Worm (Caenorhabditis elegans): ENCODE results near the gene ets-5.

Gene ets-5

ce11 chrX:5100738-5101379 is 16.5 kb upstream of the ets-5 start, which contains the start of gene vit-2 (continued):
- TF ChIP-seq bed-1 (GFP tag; IDR thresholded peaks at IDR 0.05), result 0 out of 2 replicates have a peak, but pooled peaks have one; percentile 53
- no peak for TF ChIP-seq ceh-58 (GFP tag; IDR thresholded peaks at IDR 0.05)
- TF ChIP-seq nhr-90 (tag; optimal IDR thresholded peaks at IDR 0.05), result peak; percentile 70
- peak; percentile 45 for TF ChIP-seq atf-7 (tag; optimal IDR thresholded peaks at IDR 0.05)
- TF ChIP-seq madf-6 (GFP tag; IDR thresholded peaks at IDR 0.05), result peak; percentile 30; the same call in 1 of the 2 replicates
- TF ChIP-seq hsf-1 (GFP tag; IDR thresholded peaks at IDR 0.05), result no peak
- peak; percentile 74; the same call in 1 of the 2 replicates for TF ChIP-seq let-526 (GFP tag; IDR thresholded peaks at IDR 0.05)
- TF ChIP-seq ekl-4 (GFP tag; IDR thresholded peaks at IDR 0.05), result peak; percentile 54; the same call in 1 of the 2 replicates
- TF ChIP-seq Y53G8AR.9 (GFP tag; conservative IDR thresholded peaks at IDR 0.05), result peak; percentile 85; the same call in 1 of the 2 replicates
- TF ChIP-seq hlh-26 (GFP tag; conservative IDR thresholded peaks at IDR 0.05), result no peak
- no peak for TF ChIP-seq snpc-4 (GFP tag; optimal IDR thresholded peaks at IDR 0.05)
- TF ChIP-seq snpc-4 (tag; optimal IDR thresholded peaks at IDR 0.05), result peak in 1 of 4 experiments; percentile 16
- no peak for TF ChIP-seq B0019.2 (GFP tag; conservative IDR thresholded peaks at IDR 0.05)
- TF ChIP-seq B0035.1 (tag; optimal IDR thresholded peaks at IDR 0.05), result peak; percentile 25
- peak; percentile 79 for TF ChIP-seq nhr-80 (tag; optimal IDR thresholded peaks at IDR 0.05)
- TF ChIP-seq zfh-2 (GFP tag; conservative IDR thresholded peaks at IDR 0.05), result peak; percentile 76
- TF ChIP-seq athp-1 (tag; optimal IDR thresholded peaks at IDR 0.05), result no peak
- TF ChIP-seq mxl-1 (tag; optimal IDR thresholded peaks at IDR 0.05), result no peak
- TF ChIP-seq B0336.3 (GFP tag; IDR thresholded peaks at IDR 0.05), result peak; percentile 68
- TF ChIP-seq tbp1 (GFP tag; optimal IDR thresholded peaks at IDR 0.05), result peak; percentile 11

ce11 chrX:5098935-5099334 is 14.6 kb upstream of the ets-5 start:
- TF ChIP-seq F55B11.4 (tag; optimal IDR thresholded peaks at IDR 0.05; ENCODE audit: borderline replicate concordance, insufficient read depth) (no peak), lin-26 (GFP tag; IDR thresholded peaks at IDR 0.05) (no peak), akir-1 (GFP tag; optimal IDR thresholded peaks at IDR 0.05) (no peak), ceh-27 (GFP tag; optimal IDR thresholded peaks at IDR 0.05) (no peak), T26A5.8 (tag; optimal IDR thresholded peaks at IDR 0.05) (no peak), ztf-6 (GFP tag; IDR thresholded peaks at IDR 0.05) (no peak), zim-3 (tag; optimal IDR thresholded peaks at IDR 0.05) (no peak), fkh-3 (tag; optimal IDR thresholded peaks at IDR 0.05) (no peak), unc-62 (GFP tag; optimal IDR thresholded peaks at IDR 0.05) (no peak), F10E7.11 (tag; optimal IDR thresholded peaks at IDR 0.05) (no peak), aptf-3 (GFP tag; IDR thresholded peaks at IDR 0.05) (no peak), F52B5.7 (tag; optimal IDR thresholded peaks at IDR 0.05) (no peak)

ce11 chrX:5096967-5097366 is 12.6 kb upstream of the ets-5 start, which contains the start of gene acn-1:
Gene acn-1, minus strand, starts transcription at chrX:5097067.
- TF ChIP-seq lag-1 (GFP tag; IDR thresholded peaks at IDR 0.05) (no peak), dpff-1 (tag; optimal IDR thresholded peaks at IDR 0.05) (no peak), mxl-1 (tag; optimal IDR thresholded peaks at IDR 0.05) (no peak), K11D2.4 (GFP tag; IDR thresholded peaks at IDR 0.05) (no peak), hlh-26 (GFP tag; conservative IDR thresholded peaks at IDR 0.05) (no peak), nfya-2 (GFP tag; IDR thresholded peaks at IDR 0.05) (no peak), dox-1 (GFP tag; IDR thresholded peaks at IDR 0.05) (no peak), Y95B8A.8 (GFP tag; IDR thresholded peaks at IDR 0.05) (no peak), rec-8 (tag; optimal IDR thresholded peaks at IDR 0.05) (no peak), F22D6.2 (tag; optimal IDR thresholded peaks at IDR 0.05) (no peak), lsl-1 (GFP tag; optimal IDR thresholded peaks at IDR 0.05) (no peak), unc-130 (GFP tag; optimal IDR thresholded peaks at IDR 0.05) (no peak), somi-1 (GFP tag; optimal IDR thresholded peaks at IDR 0.05) (no peak), Y79H2A.3 (GFP tag; conservative IDR thresholded peaks at IDR 0.05) (no peak), ztf-6 (GFP tag; IDR thresholded peaks at IDR 0.05) (no peak), nhr-90 (tag; optimal IDR thresholded peaks at IDR 0.05) (no peak), F52B5.7 (tag; optimal IDR thresholded peaks at IDR 0.05) (no peak), atf-7 (tag; optimal IDR thresholded peaks at IDR 0.05) (no peak)

All from whole organism, young adult.